Fruit fly (Drosophila melanogaster) whole organism, embryonic: ENCODE measurements around the gene CG13720.

Experiments
- Atf-2 ChIP-seq: fragments of 200-800 bp; sonication (Bioruptor generic); optimal IDR thresholded peaks from 2 replicates; lab custom pipeline; 2016; ENCODE audit warnings: missing biosample characterization, missing genetic modification characterization
- CG11696 ChIP-seq: fragments of 200-800 bp; sonication (Bioruptor generic); IDR thresholded peaks from 2 replicates; pipeline ENCODE4 v1.3.6; 2022; ENCODE audit warnings: missing biosample characterization, missing genetic modification characterization
- CG13894 ChIP-seq: fragments of 200-800 bp; sonication (Bioruptor generic); optimal IDR thresholded peaks from 3 replicates; lab custom pipeline; 2018; ENCODE audit warnings: missing biosample characterization, mild to moderate bottlenecking, missing genetic modification characterization, moderate library complexity
- CG14441 ChIP-seq: fragments of 200-800 bp; sonication (Bioruptor generic); IDR thresholded peaks from 2 replicates; pipeline ENCODE4 v1.3.6; 2022; ENCODE audit warnings: missing biosample characterization, missing genetic modification characterization
- CG15514 ChIP-seq: fragments of 200-800 bp; sonication (Bioruptor generic); optimal IDR thresholded peaks from 3 replicates; lab custom pipeline; 2017; ENCODE audit warnings: missing biosample characterization, missing genetic modification characterization, mild to moderate bottlenecking, moderate library complexity, missing genetic modification reagents
- CG17359 ChIP-seq: fragments of 200-800 bp; sonication (Bioruptor generic); optimal IDR thresholded peaks from 3 replicates; lab custom pipeline; 2018; ENCODE audit warnings: missing biosample characterization, mild to moderate bottlenecking, missing genetic modification characterization, moderate library complexity
- CG18262 ChIP-seq: fragments of 200-800 bp; optimal IDR thresholded peaks from 3 replicates; lab custom pipeline; 2019; ENCODE audit warnings: missing biosample characterization, mild to moderate bottlenecking, missing genetic modification characterization, moderate library complexity
- CG34422 ChIP-seq: fragments of 200-800 bp; sonication (Bioruptor generic); IDR thresholded peaks from 3 replicates; pipeline ENCODE4 v1.3.6; 2022; ENCODE audit warnings: missing biosample characterization, missing genetic modification characterization
- CG43689 ChIP-seq: fragments of 200-800 bp; sonication (Bioruptor generic); IDR thresholded peaks from 2 replicates; pipeline ENCODE4 v1.3.6; 2022; ENCODE audit warnings: missing biosample characterization, missing genetic modification characterization
- CG6272 ChIP-seq: fragments of 200-800 bp; sonication (Bioruptor generic); IDR thresholded peaks from 2 replicates; pipeline ENCODE4 v1.3.6; 2022; ENCODE audit warnings: missing biosample characterization, missing genetic modification characterization
- CG7839 ChIP-seq: fragments of 200-800 bp; sonication (Bioruptor generic); optimal IDR thresholded peaks from 3 replicates; lab custom pipeline; 2018; ENCODE audit warnings: missing biosample characterization, mild to moderate bottlenecking, missing genetic modification characterization, moderate library complexity
- CG8359 ChIP-seq: fragments of 200-800 bp; sonication (Bioruptor generic); optimal IDR thresholded peaks from 2 replicates; lab custom pipeline; 2017; ENCODE audit warnings: missing biosample characterization, mild to moderate bottlenecking, missing genetic modification characterization, borderline replicate concordance
- Camta ChIP-seq: fragments of 200-800 bp; sonication (Bioruptor generic); optimal IDR thresholded peaks from 2 replicates; lab custom pipeline; 2016; ENCODE audit warnings: missing biosample characterization, missing genetic modification characterization
- Deaf1 ChIP-seq: fragments of 200-800 bp; optimal IDR thresholded peaks from 3 replicates; lab custom pipeline; 2019; ENCODE audit warnings: missing biosample characterization, mild to moderate bottlenecking, missing genetic modification characterization, moderate library complexity
- Dll ChIP-seq: fragments of 200-800 bp; sonication (Bioruptor generic); IDR thresholded peaks from 4 replicates; pipeline ENCODE4 v1.3.6; 2022; ENCODE audit warnings: missing biosample characterization, missing genetic modification characterization; ENCODE audit not compliant: partially characterized antibody
- E2f2 ChIP-seq: fragments of 200-800 bp; sonication (Bioruptor generic); IDR thresholded peaks from 2 replicates; pipeline ENCODE4 v1.3.6; 2022; ENCODE audit warnings: missing biosample characterization, missing genetic modification characterization
- Ets65A ChIP-seq: fragments of 200-800 bp; sonication (Bioruptor generic); peaks from one replicate; lab custom pipeline; 2016; ENCODE audit warnings: missing biosample characterization, missing genetic modification characterization
- H15 ChIP-seq: fragments of 200-800 bp; sonication (Bioruptor generic); IDR thresholded peaks from 3 replicates; pipeline ENCODE4 v1.3.6; 2022; ENCODE audit warnings: missing biosample characterization, missing genetic modification characterization
- Lpt ChIP-seq: fragments of >200 bp; optimal IDR thresholded peaks from 2 replicates; lab custom pipeline; 2018; ENCODE audit warnings: missing biosample characterization, missing genetic modification characterization
- MBD-R2 ChIP-seq: fragments of 200-800 bp; sonication (Bioruptor generic); IDR thresholded peaks from 2 replicates; pipeline ENCODE4 v1.3.6; 2022; ENCODE audit warnings: missing biosample characterization, missing genetic modification characterization
- Med ChIP-seq: fragments of 200-800 bp; sonication (Bioruptor generic); peaks from one replicate; lab custom pipeline; 2016; ENCODE audit warnings: missing biosample characterization, missing genetic modification characterization, mild to moderate bottlenecking, inconsistent platforms, moderate library complexity
- NFAT ChIP-seq: fragments of 200-800 bp; sonication (Bioruptor generic); IDR thresholded peaks from 2 replicates; pipeline ENCODE4 v1.3.6; 2022; ENCODE audit warnings: missing biosample characterization, missing genetic modification characterization
- Nf-YC ChIP-seq: fragments of 200-800 bp; optimal IDR thresholded peaks from 3 replicates; lab custom pipeline; 2019; ENCODE audit warnings: missing biosample characterization, mild to moderate bottlenecking, missing genetic modification characterization, moderate library complexity
- Sox100B ChIP-seq: fragments of 200-800 bp; sonication (Bioruptor generic); optimal IDR thresholded peaks from 3 replicates; lab custom pipeline; 2018; ENCODE audit warnings: missing biosample characterization, mild to moderate bottlenecking, missing genetic modification characterization
- bigmax ChIP-seq: fragments of 200-800 bp; sonication (Bioruptor generic); optimal IDR thresholded peaks from 2 replicates; lab custom pipeline; 2018; ENCODE audit warnings: missing biosample characterization, mild to moderate bottlenecking, missing genetic modification characterization
- chinmo ChIP-seq: fragments of 200-800 bp; sonication (Bioruptor generic); IDR thresholded peaks from 4 replicates; pipeline ENCODE4 v1.3.6; 2022; ENCODE audit warnings: missing biosample characterization, missing genetic modification characterization; ENCODE audit not compliant: partially characterized antibody
- crol ChIP-seq: fragments of 200-800 bp; sonication (Bioruptor generic); IDR thresholded peaks from 2 replicates; pipeline ENCODE4 v1.3.6; 2022; ENCODE audit warnings: missing biosample characterization, missing genetic modification characterization
- dysf ChIP-seq: fragments of 200-800 bp; sonication (Bioruptor generic); IDR thresholded peaks from 3 replicates; pipeline ENCODE4 v1.3.6; 2022; ENCODE audit warnings: missing biosample characterization, missing genetic modification characterization
- ewg ChIP-seq: fragments of 200-800 bp; sonication (Bioruptor generic); optimal IDR thresholded peaks from 3 replicates; lab custom pipeline; 2017; ENCODE audit warnings: mild to moderate bottlenecking, missing biosample characterization, missing genetic modification reagents, missing genetic modification characterization
- gsb ChIP-seq: fragments of 200-800 bp; sonication (Bioruptor generic); IDR thresholded peaks from 2 replicates; pipeline ENCODE4 v1.3.6; 2022; ENCODE audit warnings: missing biosample characterization, missing genetic modification characterization
- lola ChIP-seq, 3 experiments: fragments of >200 bp in 2 of 3; fragments of 200-800 bp in 1 of 3; sonication (Bioruptor generic) in 1 of 3; optimal IDR thresholded peaks; 2 replicates each; lab custom pipeline; 2017 to 2019; ENCODE audit warnings: missing biosample characterization in 3 of 3, missing genetic modification characterization in 3 of 3, mild to moderate bottlenecking in 1 of 3, moderate library complexity in 1 of 3
- nom ChIP-seq: fragments of 200-800 bp; sonication (Bioruptor generic); optimal IDR thresholded peaks from 2 replicates; lab custom pipeline; 2017; ENCODE audit warnings: missing biosample characterization, missing genetic modification characterization, mild to moderate bottlenecking, moderate library complexity, missing genetic modification reagents
- sens ChIP-seq: fragments of 200-800 bp; sonication (Bioruptor generic); peaks from one replicate; lab custom pipeline; 2016; ENCODE audit warnings: missing biosample characterization, missing genetic modification characterization
- tgo ChIP-seq: fragments of 200-800 bp; sonication (Bioruptor generic); IDR thresholded peaks from 3 replicates; pipeline ENCODE4 v1.3.6; 2022; ENCODE audit warnings: missing biosample characterization, missing genetic modification characterization
- z ChIP-seq: fragments of 200-800 bp; sonication (Bioruptor generic); IDR thresholded peaks from 3 replicates; pipeline ENCODE4 v1.3.6; 2022; ENCODE audit warnings: missing biosample characterization, missing genetic modification characterization

The CG13720 gene

dm6 chr3L:4490702-4491243, 9.5 kb downstream of the CG13720 start, which contains the start of gene CG13722 (continued):
- TF ChIP-seq crol (0 out of 2 replicates have a peak, but pooled peaks have one; percentile 47), CG34422 (GFP tag; lab: Robert Waterston, UW) (0 out of 3 replicates have a peak, but pooled peaks have one; percentile 15), CG43689 (GFP tag; lab: Robert Waterston, UW) (no peak), CG11696 (GFP tag; lab: Robert Waterston, UW) (no peak), Deaf1 (tag; lab: Kevin White, UChicago) (peak; percentile 93), E2f2 (GFP tag; lab: Robert Waterston, UW) (0 out of 2 replicates have a peak, but pooled peaks have one; percentile 13), nom (peak; percentile 60), H15 (0 out of 3 replicates have a peak, but pooled peaks have one; percentile 34), CG17359 (tag; lab: Kevin White, UChicago) (no peak), dysf (GFP tag; lab: Robert Waterston, UW) (0 out of 3 replicates have a peak, but pooled peaks have one; percentile 14), CG14441 (GFP tag; lab: Robert Waterston, UW) (peak; percentile 16; the same call in 1 of the 2 replicates), Dll (0 out of 4 replicates have a peak, but pooled peaks have one; percentile 14)
- TF ChIP-seq, all 482 proteins: peak for 17

- peak; percentile 61; the same call in 1 of the 3 replicates for TF ChIP-seq z (GFP tag; lab: Robert Waterston, UW)
- 0 out of 4 replicates have a peak, but pooled peaks have one; percentile 34 for TF ChIP-seq chinmo (GFP tag; lab: Robert Waterston, UW)
- TF ChIP-seq tgo (GFP tag; lab: Robert Waterston, UW), result no peak
- TF ChIP-seq bigmax (GFP tag; lab: Kevin White, UChicago), result no peak
- TF ChIP-seq gsb (GFP tag; lab: Robert Waterston, UW), result 0 out of 2 replicates have a peak, but pooled peaks have one; percentile 33
- TF ChIP-seq Ets65A (GFP tag; lab: Kevin White, UChicago), result peak; percentile 56
- peak; percentile 30 for TF ChIP-seq ewg (GFP tag; lab: Kevin White, UChicago)
- no peak for TF ChIP-seq Med
- no peak for TF ChIP-seq CG7839 (tag; lab: Kevin White, UChicago)
- peak; percentile 57 for TF ChIP-seq CG8359 (GFP tag; lab: Kevin White, UChicago)
- no peak for TF ChIP-seq Nf-YC (tag; lab: Kevin White, UChicago)
- TF ChIP-seq Lpt (GFP tag; lab: Kevin White, UChicago), result no peak
- peak; percentile 22; the same call in 1 of the 2 replicates for TF ChIP-seq CG6272 (GFP tag; lab: Robert Waterston, UW)
These were observed 10.8 kb downstream of the CG13720 start for dm6 chr3L:4489490-4489889.

- TF ChIP-seq Camta (GFP tag; lab: Kevin White, UChicago), result no peak
- no peak for TF ChIP-seq MBD-R2 (GFP tag; lab: Robert Waterston, UW)
- peak in 1 of 3 experiments; percentile 39 for TF ChIP-seq lola (GFP tag; optimal IDR thresholded peaks at IDR 0.05; lab: Kevin White, UChicago)
- TF ChIP-seq NFAT (GFP tag; lab: Robert Waterston, UW), result no peak
- peak; percentile 73 for TF ChIP-seq CG13894 (tag; lab: Kevin White, UChicago)
- TF ChIP-seq Sox100B, result no peak
- TF ChIP-seq CG15514 (GFP tag; lab: Kevin White, UChicago), result no peak
- TF ChIP-seq sens, result peak; percentile 81
- TF ChIP-seq CG18262, result no peak
- no peak for TF ChIP-seq Atf-2 (GFP tag; lab: Kevin White, UChicago)
- TF ChIP-seq, all 482 proteins: peak for 3
These were observed 15.7 kb downstream of the CG13720 start for dm6 chr3L:4484623-4485022.
